Fruit fly (Drosophila melanogaster): ENCODE results near the gene Trhn.

The Trhn gene

dm6 chr3L:1178115-1178583 lies 14.8 kb downstream of the Trhn start:
- TF ChIP-seq Dll (optimal IDR thresholded peaks at IDR 0.05) (peak; percentile 83), usp (GFP tag; optimal IDR thresholded peaks at IDR 0.05) (no peak), pan (optimal IDR thresholded peaks at IDR 0.05) (no peak), EcR (GFP tag; optimal IDR thresholded peaks at IDR 0.05) (no peak), psq (optimal IDR thresholded peaks at IDR 0.05) (no peak), CG8478 (optimal IDR thresholded peaks at IDR 0.05) (peak; percentile 75)

- TF ChIP-seq CG8478 (optimal IDR thresholded peaks at IDR 0.05) (no peak), Dll (optimal IDR thresholded peaks at IDR 0.05) (peak; percentile 47)
Measured at dm6 chr3L:1177085-1177484, 15.9 kb downstream of the Trhn start, which contains the start of gene bab2. bab2 (minus strand) TSS chr3L:1177276.

- no peak for TF ChIP-seq EcR (GFP tag; optimal IDR thresholded peaks at IDR 0.05)
- TF ChIP-seq CG8478 (optimal IDR thresholded peaks at IDR 0.05) = no peak
- no peak for TF ChIP-seq Dll (optimal IDR thresholded peaks at IDR 0.05)
- no peak for TF ChIP-seq psq (optimal IDR thresholded peaks at IDR 0.05)
- no peak for TF ChIP-seq pan (optimal IDR thresholded peaks at IDR 0.05)
- TF ChIP-seq usp (GFP tag; optimal IDR thresholded peaks at IDR 0.05) = no peak
Measured at dm6 chr3L:1176515-1176914, 16.5 kb downstream of the Trhn start.

- TF ChIP-seq Dll (optimal IDR thresholded peaks at IDR 0.05) = no peak
- no peak for TF ChIP-seq usp (GFP tag; optimal IDR thresholded peaks at IDR 0.05)
- TF ChIP-seq CG8478 (optimal IDR thresholded peaks at IDR 0.05) = no peak
- no peak for TF ChIP-seq pan (optimal IDR thresholded peaks at IDR 0.05)
- no peak for TF ChIP-seq EcR (GFP tag; optimal IDR thresholded peaks at IDR 0.05)
- no peak for TF ChIP-seq psq (optimal IDR thresholded peaks at IDR 0.05)
Measured at dm6 chr3L:1172858-1173257, 20.1 kb downstream of the Trhn start.

dm6 chr3L:1170611-1171010 lies 22.4 kb downstream of the Trhn start:
- TF ChIP-seq psq (optimal IDR thresholded peaks at IDR 0.05) (no peak), usp (GFP tag; optimal IDR thresholded peaks at IDR 0.05) (no peak), pan (optimal IDR thresholded peaks at IDR 0.05) (no peak), CG8478 (optimal IDR thresholded peaks at IDR 0.05) (no peak)

- TF ChIP-seq CG8478 (optimal IDR thresholded peaks at IDR 0.05) = no peak
Measured at dm6 chr3L:1169617-1170016, 23.4 kb downstream of the Trhn start.

dm6 chr3L:1168445-1168844 lies 24.5 kb downstream of the Trhn start:
- TF ChIP-seq CG8478 (optimal IDR thresholded peaks at IDR 0.05) = no peak
- TF ChIP-seq pan (optimal IDR thresholded peaks at IDR 0.05) = no peak
- no peak for TF ChIP-seq usp (GFP tag; optimal IDR thresholded peaks at IDR 0.05)
- no peak for TF ChIP-seq EcR (GFP tag; optimal IDR thresholded peaks at IDR 0.05)
- TF ChIP-seq Dll (optimal IDR thresholded peaks at IDR 0.05) = no peak
- no peak for TF ChIP-seq psq (optimal IDR thresholded peaks at IDR 0.05)

dm6 chr3L:1166945-1167913 lies 25.7 kb downstream of the Trhn start:
- TF ChIP-seq psq (optimal IDR thresholded peaks at IDR 0.05) (no peak), pan (optimal IDR thresholded peaks at IDR 0.05) (no peak), Dll (optimal IDR thresholded peaks at IDR 0.05) (no peak), EcR (GFP tag; optimal IDR thresholded peaks at IDR 0.05) (no peak), CG8478 (optimal IDR thresholded peaks at IDR 0.05) (no peak), usp (GFP tag; optimal IDR thresholded peaks at IDR 0.05) (no peak)

dm6 chr3L:1166266-1166665 lies 26.7 kb downstream of the Trhn start:
- no peak for TF ChIP-seq usp (GFP tag; optimal IDR thresholded peaks at IDR 0.05)
- TF ChIP-seq CG8478 (optimal IDR thresholded peaks at IDR 0.05) = no peak
- no peak for TF ChIP-seq EcR (GFP tag; optimal IDR thresholded peaks at IDR 0.05)
- TF ChIP-seq Dll (optimal IDR thresholded peaks at IDR 0.05) = no peak
- no peak for TF ChIP-seq psq (optimal IDR thresholded peaks at IDR 0.05)
- no peak for TF ChIP-seq pan (optimal IDR thresholded peaks at IDR 0.05)

dm6 chr3L:1165808-1166207 lies 27.2 kb downstream of the Trhn start:
- TF ChIP-seq Dll (optimal IDR thresholded peaks at IDR 0.05) = no peak
- no peak for TF ChIP-seq CG8478 (optimal IDR thresholded peaks at IDR 0.05)
- no peak for TF ChIP-seq pan (optimal IDR thresholded peaks at IDR 0.05)
- no peak for TF ChIP-seq EcR (GFP tag; optimal IDR thresholded peaks at IDR 0.05)
- TF ChIP-seq usp (GFP tag; optimal IDR thresholded peaks at IDR 0.05) = no peak
- TF ChIP-seq psq (optimal IDR thresholded peaks at IDR 0.05) = no peak

dm6 chr3L:1152540-1153348 lies 40.2 kb downstream of the Trhn start:
- TF ChIP-seq psq (optimal IDR thresholded peaks at IDR 0.05) = no peak
- no peak for TF ChIP-seq CG8478 (optimal IDR thresholded peaks at IDR 0.05)
- no peak for TF ChIP-seq EcR (GFP tag; optimal IDR thresholded peaks at IDR 0.05)
- no peak for TF ChIP-seq pan (optimal IDR thresholded peaks at IDR 0.05)
- TF ChIP-seq Dll (optimal IDR thresholded peaks at IDR 0.05) = no peak
- TF ChIP-seq usp (GFP tag; optimal IDR thresholded peaks at IDR 0.05) = no peak

dm6 chr3L:1151691-1152090 lies 41.3 kb downstream of the Trhn start:
- TF ChIP-seq CG8478 (optimal IDR thresholded peaks at IDR 0.05) (no peak), pan (optimal IDR thresholded peaks at IDR 0.05) (no peak), usp (GFP tag; optimal IDR thresholded peaks at IDR 0.05) (no peak), Dll (optimal IDR thresholded peaks at IDR 0.05) (no peak), psq (optimal IDR thresholded peaks at IDR 0.05) (no peak), EcR (GFP tag; optimal IDR thresholded peaks at IDR 0.05) (no peak)

Measured in whole organism.